Fruit fly (Drosophila melanogaster) whole organism, larva: Measurements from ENCODE around the gene Rpt4.

Experiments
- noc ChIP-seq: fragments of 200-800 bp; sonication (Bioruptor generic); optimal IDR thresholded peaks from 3 replicates; lab custom pipeline; 2019; ENCODE audit warnings: missing biosample characterization, mild to moderate bottlenecking, missing genetic modification characterization, moderate library complexity

The Rpt4 gene

DNA sequence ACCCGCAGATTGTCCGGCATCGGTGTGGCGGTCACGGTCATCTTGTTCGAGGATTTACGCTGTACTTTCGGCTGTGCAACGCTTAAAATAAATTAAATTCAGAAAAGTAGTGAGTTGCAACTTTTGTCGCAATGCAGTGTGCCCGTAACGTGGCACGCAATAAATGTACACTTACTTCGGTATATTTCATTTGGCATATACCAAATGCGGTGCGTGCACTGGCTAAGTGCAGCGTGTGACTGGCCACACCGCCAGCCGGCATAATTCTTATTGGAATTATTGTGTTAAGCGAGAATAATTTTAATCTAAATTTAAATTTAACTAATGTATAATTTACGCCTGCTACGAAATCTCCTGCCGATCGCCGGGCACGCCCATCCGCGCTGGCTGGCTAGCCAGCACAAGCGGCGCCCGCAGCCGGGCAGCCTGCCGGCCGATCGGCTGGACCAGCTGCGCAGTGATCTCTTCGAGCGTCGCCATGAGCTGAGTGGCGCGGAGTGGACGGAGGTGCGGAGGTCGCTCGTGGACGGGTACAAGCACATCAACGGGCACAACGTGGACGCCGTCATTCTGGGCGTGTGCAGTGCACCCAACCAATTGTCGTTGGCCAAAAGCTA lies at the start of gene Rpt4, which contains the start of gene mldr:
Rpt4 (minus strand) TSS at position 163 of the 617 bp plus-strand sequence.
mldr (plus strand) TSS at position 221 of the 617 bp plus-strand sequence.
- TF ChIP-seq noc: no peak

DNA sequence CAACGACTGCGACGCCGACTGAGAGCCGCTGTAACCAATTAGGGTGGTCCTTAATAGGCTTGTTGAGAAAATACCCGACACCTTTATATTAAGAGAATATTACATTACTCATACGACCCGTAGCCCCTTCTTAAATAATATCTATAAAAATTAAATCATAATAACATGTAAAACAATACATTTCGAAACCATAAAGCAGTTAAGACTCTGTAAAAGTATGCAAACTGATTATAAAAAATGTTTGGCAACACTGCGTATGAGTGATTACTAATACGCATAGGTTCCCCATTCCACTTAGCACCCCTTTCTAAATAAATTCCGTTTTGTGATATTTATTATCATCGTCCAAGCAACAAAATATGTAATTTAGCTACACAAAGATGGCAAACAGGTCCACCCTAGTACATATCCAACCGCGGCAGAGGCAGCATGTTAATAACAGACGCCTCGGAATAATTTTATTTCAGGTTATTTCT lies 49.6 kb upstream of the Rpt4 start:
- TF ChIP-seq noc: peak; percentile 87

DNA sequence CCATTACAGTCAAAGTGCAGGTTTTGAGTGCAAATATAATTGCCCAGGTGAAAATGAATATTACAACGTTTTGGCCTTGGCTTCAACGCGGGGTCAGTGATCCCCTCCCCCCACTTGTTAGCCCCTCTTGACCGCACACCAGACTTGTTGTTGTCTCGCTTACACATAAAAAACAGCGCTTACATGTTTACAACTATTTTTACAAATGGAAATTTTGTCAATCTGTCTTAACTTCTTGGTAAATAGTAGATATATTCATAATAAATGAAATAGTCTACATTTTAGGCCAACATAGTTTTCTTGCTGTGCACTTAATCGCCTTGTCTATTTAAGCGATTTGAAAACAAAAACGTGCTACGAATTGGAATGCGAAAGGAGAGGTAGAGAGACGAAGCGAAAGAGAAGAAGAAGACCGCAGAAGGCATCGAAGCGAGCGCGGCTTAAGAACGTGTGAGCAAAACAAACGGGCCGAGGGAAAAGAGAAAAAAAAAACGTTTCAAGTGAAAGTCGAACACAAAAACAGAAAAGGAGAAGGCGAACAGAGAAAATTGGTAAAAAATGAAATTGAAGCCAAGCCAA lies 49.0 kb upstream of the Rpt4 start:
- TF ChIP-seq noc: peak; percentile 12

DNA sequence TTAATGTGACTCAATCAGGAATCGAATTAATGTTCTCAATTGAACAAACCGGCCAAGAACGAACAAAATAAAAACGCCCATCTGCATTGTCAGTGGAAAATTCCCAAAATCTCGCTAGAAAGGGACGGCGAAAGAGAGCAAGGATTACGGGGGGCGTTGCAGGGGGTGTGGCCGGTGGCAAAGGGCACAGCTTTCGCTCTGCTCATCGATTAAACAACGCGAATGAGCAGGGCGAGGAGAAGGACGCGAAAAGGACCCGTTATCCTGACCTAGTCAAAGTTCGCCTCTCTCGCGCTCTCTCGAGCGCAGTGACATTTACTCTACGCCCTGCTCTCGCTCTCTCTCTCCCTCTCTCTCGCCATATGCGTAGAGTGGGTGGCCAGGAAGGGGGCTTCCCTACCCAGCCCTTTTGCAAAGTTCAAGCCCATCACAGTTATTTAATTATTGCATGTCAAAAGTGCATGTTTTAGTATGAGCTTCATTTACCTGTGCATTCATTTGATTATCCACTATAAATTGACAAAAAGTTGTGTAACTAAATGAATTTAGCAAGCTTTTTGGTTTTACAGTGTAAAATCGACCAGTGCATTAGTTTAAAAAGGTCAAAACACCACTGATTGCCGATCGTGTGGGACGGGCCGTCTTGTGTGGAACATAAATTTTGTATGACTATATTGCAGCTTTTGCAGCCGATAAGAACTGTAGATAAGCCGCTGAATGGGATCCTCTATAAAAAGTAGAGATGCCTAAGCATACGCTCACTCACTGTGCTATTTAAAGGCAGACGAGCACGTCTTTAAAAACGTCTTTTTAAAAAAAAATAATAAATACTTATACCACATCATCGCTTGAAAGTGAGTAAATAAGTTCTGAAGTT lies 47.9 kb upstream of the Rpt4 start:
- no peak for TF ChIP-seq noc

DNA sequence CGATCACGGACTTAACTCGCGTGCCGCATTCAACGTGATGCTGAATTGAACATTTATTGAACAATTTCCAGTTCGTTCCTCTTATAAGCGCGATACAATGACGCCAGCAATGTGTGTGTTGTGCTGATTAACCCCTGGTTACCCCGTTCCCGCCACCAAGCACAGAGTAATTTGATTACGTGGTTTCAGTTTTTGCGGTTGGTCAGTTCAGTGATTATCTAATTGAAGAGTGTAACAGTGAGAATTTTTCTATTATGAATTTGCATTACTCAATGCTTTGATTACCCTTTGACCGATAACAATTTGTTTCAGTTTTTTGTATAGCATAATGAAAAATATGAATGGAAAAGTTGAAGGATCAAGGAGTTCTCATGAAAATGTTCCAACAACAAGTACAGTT lies 46.7 kb upstream of the Rpt4 start, which contains the start of gene CG3842:
CG3842 (plus strand) TSS at position 61 of the 400 bp plus-strand sequence.
- no peak for TF ChIP-seq noc

DNA sequence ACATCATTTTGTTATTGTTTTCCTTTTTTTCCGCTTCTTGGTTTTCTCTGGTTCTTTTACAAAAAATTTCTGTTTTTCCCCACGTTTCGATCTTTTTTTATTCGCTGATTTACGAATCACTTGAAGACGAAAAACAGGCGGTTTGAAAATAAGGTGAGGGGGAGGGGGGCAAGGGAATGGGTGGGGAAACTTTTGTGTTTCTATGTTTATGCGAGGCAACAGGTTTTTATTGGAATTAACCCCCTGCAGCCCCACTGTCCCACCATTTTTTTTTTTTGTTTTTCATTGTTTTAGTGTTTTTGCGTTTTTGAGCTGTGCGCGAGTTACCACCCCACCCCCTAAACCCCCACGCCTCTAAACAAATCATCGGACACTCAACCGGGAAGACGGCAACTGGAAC lies 43.9 kb upstream of the Rpt4 start:
- TF ChIP-seq noc: no peak

DNA sequence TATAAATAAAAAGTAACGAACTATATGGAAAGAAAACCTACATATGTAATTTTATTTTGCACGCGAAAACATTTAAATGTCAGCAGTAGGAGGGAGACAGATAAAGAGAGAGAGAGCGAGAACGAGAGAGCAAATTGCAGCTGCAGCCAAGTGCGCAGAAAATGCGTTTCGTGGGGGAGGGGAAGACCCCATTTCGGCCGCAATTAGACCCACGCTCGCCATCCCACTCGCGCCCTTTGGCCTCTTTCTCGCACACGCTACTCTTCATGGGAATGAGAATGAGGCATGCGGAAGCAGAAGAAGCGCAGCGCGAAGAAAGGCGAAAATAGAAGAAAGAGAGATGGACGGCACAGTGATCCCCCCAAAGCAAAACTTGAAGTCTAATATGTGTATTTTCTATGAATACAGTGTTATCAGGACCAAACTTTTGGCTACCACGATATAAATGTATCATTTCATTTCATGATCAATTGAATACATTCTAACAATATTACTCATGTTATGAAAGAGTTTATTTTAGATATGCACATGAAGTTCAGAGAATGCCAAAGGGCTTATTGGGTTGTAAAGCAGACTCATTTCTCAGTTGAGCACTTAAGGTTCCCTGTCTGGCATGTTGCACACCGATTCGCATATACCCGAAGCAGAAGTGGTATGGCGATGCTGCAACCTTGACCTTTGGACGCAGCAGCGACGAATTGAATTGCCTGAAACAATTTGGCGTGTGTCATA lies 42.1 kb upstream of the Rpt4 start:
- TF ChIP-seq noc: no peak

DNA sequence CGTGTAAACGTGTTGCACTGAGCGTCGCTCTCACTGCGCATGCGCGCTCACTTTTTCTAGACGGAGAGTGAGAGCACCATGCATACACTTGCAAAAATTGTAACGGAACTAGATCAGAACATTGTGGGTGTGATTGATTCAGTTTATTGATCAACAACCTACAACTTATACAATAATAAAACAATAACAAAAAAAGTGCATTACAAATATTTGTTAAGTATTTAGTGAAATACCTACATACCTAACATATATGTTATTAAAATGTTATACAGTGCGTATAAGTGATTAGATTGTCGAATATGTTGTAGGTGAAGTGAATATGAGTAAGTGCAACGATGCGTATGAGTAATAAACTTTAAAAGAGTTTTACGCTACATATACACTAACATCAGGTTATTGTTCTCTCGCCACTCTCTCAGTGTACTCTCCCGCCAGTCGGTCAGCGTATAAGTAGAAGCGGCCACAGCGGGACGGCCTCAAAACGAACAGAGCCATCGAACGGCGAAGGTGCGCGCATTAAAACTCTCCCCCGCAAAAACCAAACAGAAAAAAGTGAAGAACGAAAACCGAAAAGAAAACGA lies 39.4 kb upstream of the Rpt4 start, which contains the start of gene CG42240:
CG42240 (plus strand) TSS at position 474 of the 581 bp plus-strand sequence.
- peak; percentile 53 for TF ChIP-seq noc

DNA sequence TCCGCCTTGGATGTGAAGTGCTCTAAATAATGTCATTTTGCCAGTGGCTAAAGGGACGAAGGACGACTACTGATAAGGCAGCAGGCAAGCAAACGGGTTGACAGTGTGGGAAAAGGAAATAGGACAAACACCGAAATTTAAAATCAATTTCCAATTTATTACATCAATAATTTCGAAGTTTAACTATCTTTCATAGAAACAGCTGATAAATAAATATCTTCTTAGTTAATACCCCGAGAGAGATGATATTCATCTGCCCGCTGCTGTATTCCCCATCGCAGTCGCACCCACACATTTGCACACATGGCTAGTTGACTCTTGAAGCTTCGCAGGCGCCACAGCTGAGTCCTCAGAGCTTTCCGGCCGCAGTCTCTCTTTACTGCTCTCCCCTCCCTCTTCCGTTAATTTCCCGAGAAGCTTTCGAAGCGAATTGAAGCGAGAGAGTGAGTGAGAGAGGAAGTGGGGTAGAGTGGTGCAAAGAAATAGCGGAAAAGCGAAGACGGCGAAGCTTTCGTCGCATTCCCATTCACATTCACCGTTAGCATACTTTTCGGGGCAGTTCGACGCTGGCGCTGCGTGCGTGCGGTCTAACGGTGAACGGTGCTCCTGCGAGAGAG lies 25.9 kb upstream of the Rpt4 start:
- no peak for TF ChIP-seq noc

DNA sequence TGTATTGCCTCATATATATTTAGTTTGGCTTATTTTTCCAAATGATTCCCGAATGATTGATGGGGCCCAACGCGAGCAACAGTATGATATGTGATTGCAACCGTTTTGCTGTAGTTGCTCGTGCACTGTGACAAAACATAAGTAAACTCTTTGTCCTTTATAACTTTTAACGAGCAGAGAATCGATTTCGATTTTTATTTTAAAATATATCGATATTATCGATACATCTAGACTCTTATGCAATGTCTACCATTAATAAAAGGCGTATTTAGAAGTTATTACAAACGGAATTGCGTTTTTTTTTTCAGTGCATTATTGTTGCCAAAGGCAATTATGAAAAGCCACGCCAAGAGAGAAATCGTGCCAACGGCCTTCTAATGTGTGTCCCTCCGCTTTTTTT lies 24.5 kb upstream of the Rpt4 start:
- TF ChIP-seq noc: no peak

DNA sequence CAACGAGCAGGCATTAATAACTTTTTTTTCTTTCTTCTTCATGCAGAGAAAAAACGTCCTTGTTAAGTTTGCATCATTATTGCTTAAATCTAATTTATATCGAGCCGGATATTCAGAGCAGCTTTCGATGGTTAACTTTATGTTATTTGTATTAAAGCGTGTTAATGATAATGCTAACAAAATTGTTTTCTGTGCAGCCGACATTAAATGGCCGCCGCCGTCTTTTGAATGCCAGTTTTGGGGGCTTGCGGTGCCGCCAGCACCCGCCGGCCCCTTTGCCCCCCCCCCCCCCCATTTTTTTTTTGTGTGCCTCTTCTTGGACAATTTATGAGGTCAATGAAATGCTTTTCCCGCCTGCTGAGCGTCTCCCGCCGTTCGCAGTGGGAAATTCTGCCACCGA lies 20.5 kb upstream of the Rpt4 start:
- TF ChIP-seq noc: no peak

DNA sequence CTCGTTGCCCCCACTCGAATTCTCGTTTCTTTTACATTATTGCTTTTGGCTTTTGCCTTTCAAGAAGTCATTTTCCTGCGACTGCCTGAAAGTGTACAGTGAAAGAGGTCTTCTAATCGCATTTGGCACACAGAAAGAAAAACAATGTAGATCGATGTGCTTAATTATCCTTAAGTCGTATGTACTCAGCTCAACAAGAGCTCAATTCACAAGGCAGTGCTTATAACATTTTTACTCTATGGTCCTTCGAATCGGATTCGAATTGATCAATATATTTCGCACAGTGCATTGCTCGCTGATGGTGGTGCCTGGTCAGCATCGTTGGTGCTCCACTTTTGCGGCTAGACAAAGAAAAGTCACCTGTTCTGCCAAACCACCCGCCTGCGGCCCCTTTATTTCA lies 19.4 kb upstream of the Rpt4 start:
- no peak for TF ChIP-seq noc

DNA sequence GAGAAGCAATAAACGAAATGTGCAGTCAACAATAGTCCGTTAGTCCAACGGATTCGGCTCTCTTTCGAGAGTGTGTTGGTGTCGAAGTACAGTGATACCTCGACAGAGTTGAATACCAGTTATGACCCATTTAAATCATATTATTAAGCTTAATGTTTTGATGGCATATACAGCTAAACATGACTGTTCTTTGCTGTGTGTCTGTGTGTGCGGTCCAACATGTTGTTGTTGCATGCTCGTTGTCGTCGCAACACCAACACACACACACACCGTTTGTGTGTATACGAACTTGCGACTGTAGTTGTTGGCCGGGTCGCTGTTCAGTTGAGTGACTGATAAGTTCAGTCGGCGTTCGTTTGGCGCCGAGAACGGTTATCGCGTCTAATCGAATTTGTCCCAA lies 17.8 kb upstream of the Rpt4 start, which contains the start of gene CG15894:
CG15894 (plus strand) TSS at position 361 of the 400 bp plus-strand sequence.
- no peak for TF ChIP-seq noc

DNA sequence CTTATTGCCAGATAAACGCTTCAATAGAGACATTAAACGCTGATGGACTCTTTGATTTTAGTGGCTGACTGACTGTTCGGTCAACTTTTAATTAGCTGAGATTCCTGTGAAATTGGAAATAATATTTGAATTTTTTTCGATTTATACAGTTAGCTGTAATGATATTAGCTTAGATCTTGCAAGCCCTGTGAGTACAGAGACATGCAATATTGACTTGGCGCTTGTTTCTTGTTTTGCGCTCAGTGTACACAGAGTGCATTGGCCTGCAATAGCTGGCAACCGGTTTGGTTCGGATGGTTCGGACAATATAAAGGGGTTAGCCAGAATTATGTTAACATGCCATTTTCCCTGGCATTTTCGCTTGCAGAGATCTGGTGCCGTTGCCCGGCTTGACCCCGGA lies 14.3 kb upstream of the Rpt4 start:
- no peak for TF ChIP-seq noc

DNA sequence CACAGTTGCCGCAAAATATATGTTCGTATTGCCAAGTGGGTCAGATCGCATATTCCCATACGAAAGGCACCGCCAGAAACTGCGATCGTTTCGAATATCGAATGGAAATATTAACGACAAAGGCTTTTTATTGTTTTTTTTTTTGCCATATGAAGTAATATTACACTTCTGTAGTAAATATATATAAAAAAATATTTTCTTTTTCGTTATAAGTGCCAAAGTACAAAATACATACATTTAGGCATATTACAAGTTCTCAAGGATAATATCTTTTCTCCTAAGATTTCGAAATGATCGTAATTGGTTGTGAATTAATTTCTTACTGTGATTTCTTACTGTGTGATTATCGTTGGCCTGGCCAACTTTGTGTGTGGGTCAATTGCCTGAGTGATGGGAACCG lies 13.2 kb upstream of the Rpt4 start:
- no peak for TF ChIP-seq noc

DNA sequence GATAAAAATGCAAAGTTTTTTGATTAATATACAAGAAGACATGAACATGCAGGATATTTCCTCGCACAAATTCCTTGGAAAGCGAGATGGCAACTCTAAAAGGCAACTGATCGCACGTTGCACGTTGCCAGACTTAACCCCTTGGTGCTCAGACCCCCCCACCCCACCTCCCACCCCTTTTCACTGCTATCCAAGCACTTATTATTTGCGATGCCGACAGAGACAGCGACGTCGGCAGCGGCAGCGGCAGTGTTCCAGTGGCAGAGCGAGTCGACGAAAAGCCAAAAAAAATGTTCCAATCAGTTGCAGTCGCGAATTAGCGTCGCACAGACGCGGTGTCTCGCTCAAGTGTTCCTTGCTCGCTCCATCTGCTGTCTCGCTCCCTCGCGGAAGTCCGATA lies 12.6 kb upstream of the Rpt4 start, which contains the start of gene CG3823:
CG3823 (plus strand) TSS at position 301 of the 400 bp plus-strand sequence.
- no peak for TF ChIP-seq noc
